Fruit fly (Drosophila melanogaster) Kc167 (cell line): ENCODE measurements around the gene CG32706.

Experiments
- Myc ChIP-seq: fragments of >200 bp; optimal IDR thresholded peaks from 2 replicates; lab custom pipeline; 2017; ENCODE audit warnings: missing external identifiers
- Sin3A ChIP-seq: fragments of >200 bp; optimal IDR thresholded peaks from 2 replicates; lab custom pipeline; 2018; ENCODE audit warnings: missing external identifiers
- h ChIP-seq: fragments of >200 bp; optimal IDR thresholded peaks from 3 replicates; lab custom pipeline; 2018; ENCODE audit warnings: missing external identifiers
- insv ChIP-seq: fragments of >200 bp; optimal IDR thresholded peaks from 3 replicates; lab custom pipeline; 2018; ENCODE audit warnings: missing external identifiers
- psq ChIP-seq: fragments of >200 bp; optimal IDR thresholded peaks from 2 replicates; lab custom pipeline; 2017; ENCODE audit warnings: missing external identifiers
- ttk ChIP-seq: sonication (Bioruptor generic); optimal IDR thresholded peaks from 2 replicates; lab custom pipeline; 2017; ENCODE audit warnings: missing external identifiers

CG32706 gene

dm6 chrX:9120828-9121754 is 34.2 kb downstream of the CG32706 start:
- TF ChIP-seq insv (no peak), psq (lab: Kevin White, UChicago) (no peak), ttk (lab: Kevin White, UChicago) (no peak)

- TF ChIP-seq h (lab: Kevin White, UChicago) (no peak), Sin3A (lab: Kevin White, UChicago) (no peak), ttk (lab: Kevin White, UChicago) (no peak), Myc (lab: Kevin White, UChicago) (no peak), insv (no peak), psq (lab: Kevin White, UChicago) (no peak)
Observed at dm6 chrX:9122492-9122891, 35.6 kb downstream of the CG32706 start.

dm6 chrX:9127264-9128011 is 40.5 kb downstream of the CG32706 start:
- TF ChIP-seq insv (no peak), Myc (lab: Kevin White, UChicago) (no peak), ttk (lab: Kevin White, UChicago) (no peak), h (lab: Kevin White, UChicago) (no peak), Sin3A (lab: Kevin White, UChicago) (no peak), psq (lab: Kevin White, UChicago) (no peak)

dm6 chrX:9128012-9128280 is 41.0 kb downstream of the CG32706 start:
- TF ChIP-seq Sin3A (lab: Kevin White, UChicago) (no peak), insv (no peak)

- TF ChIP-seq insv (no peak), Sin3A (lab: Kevin White, UChicago) (no peak), Myc (lab: Kevin White, UChicago) (no peak), h (lab: Kevin White, UChicago) (no peak), psq (lab: Kevin White, UChicago) (no peak), ttk (lab: Kevin White, UChicago) (no peak)
Observed at dm6 chrX:9129436-9129835, 42.5 kb downstream of the CG32706 start.

- no peak for TF ChIP-seq insv
Observed at dm6 chrX:9130243-9130642, 43.3 kb downstream of the CG32706 start.

- TF ChIP-seq ttk (lab: Kevin White, UChicago), result no peak
- no peak for TF ChIP-seq insv
- no peak for TF ChIP-seq h (lab: Kevin White, UChicago)
Observed at dm6 chrX:9131523-9131922, 44.6 kb downstream of the CG32706 start.

- TF ChIP-seq insv, result no peak
- no peak for TF ChIP-seq ttk (lab: Kevin White, UChicago)
- TF ChIP-seq Sin3A (lab: Kevin White, UChicago), result no peak
- TF ChIP-seq h (lab: Kevin White, UChicago), result no peak
- TF ChIP-seq Myc (lab: Kevin White, UChicago), result no peak
- no peak for TF ChIP-seq psq (lab: Kevin White, UChicago)
Observed at dm6 chrX:9132589-9133237, 45.8 kb downstream of the CG32706 start.

dm6 chrX:9133577-9134240 is 46.8 kb downstream of the CG32706 start:
- no peak for TF ChIP-seq Sin3A (lab: Kevin White, UChicago)
- no peak for TF ChIP-seq psq (lab: Kevin White, UChicago)
- no peak for TF ChIP-seq Myc (lab: Kevin White, UChicago)
- TF ChIP-seq ttk (lab: Kevin White, UChicago), result no peak
- TF ChIP-seq h (lab: Kevin White, UChicago), result no peak
- no peak for TF ChIP-seq insv

- no peak for TF ChIP-seq psq (lab: Kevin White, UChicago)
- TF ChIP-seq h (lab: Kevin White, UChicago), result no peak
- no peak for TF ChIP-seq Sin3A (lab: Kevin White, UChicago)
- no peak for TF ChIP-seq Myc (lab: Kevin White, UChicago)
- TF ChIP-seq ttk (lab: Kevin White, UChicago), result no peak
- no peak for TF ChIP-seq insv
Observed at dm6 chrX:9134241-9134849, 47.4 kb downstream of the CG32706 start.

dm6 chrX:9134922-9135453 is 48.1 kb downstream of the CG32706 start, which contains the start of gene fend:
Gene fend, minus strand, starts transcription at chrX:9135099.
- TF ChIP-seq psq (lab: Kevin White, UChicago) (no peak), Myc (lab: Kevin White, UChicago) (no peak), insv (no peak), Sin3A (lab: Kevin White, UChicago) (no peak), h (lab: Kevin White, UChicago) (no peak)
